Worm (Caenorhabditis elegans): ENCODE results near the gene F28C1.3.

The F28C1.3 gene

DNA sequence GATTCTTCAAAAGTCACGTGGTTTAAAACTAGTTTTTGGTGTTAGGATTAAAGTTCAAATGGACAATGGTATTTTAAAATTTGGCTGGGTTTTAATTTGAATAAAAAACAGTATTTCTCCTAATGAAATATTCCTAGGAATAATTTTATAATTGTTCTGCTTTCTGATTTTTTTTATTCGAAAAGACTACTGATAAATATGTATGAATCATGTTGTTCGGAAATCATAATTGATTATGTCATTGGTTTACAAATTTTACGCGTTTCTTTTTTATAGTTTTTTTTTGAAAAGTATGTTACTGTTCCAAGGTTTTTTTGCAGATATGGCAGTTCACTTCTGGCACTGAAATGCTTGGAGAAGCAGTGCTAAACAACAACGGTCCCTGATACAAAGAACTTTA is at the start of gene F28C1.3:
Gene F28C1.3, plus strand, starts transcription at position 301 of the 400 bp plus-strand sequence.
- no peak for TF ChIP-seq cnd-1 (tag; optimal IDR thresholded peaks at IDR 0.05)
- no peak for TF ChIP-seq unc-62 (GFP tag; optimal IDR thresholded peaks at IDR 0.05)
- TF ChIP-seq mab-5 (tag; optimal IDR thresholded peaks at IDR 0.05), result no peak
- TF ChIP-seq bed-3 (GFP tag; optimal IDR thresholded peaks at IDR 0.05), result no peak
- no peak for TF ChIP-seq ceh-39 (tag; optimal IDR thresholded peaks at IDR 0.05)
- no peak for TF ChIP-seq unc-120 (tag; optimal IDR thresholded peaks at IDR 0.05; ENCODE audit: poor library complexity, severe bottlenecking)
- no peak for TF ChIP-seq ztf-11 (tag; optimal IDR thresholded peaks at IDR 0.05)
- no peak for TF ChIP-seq lsy-2 (tag; optimal IDR thresholded peaks at IDR 0.05)
- TF ChIP-seq mep-1 (tag; optimal IDR thresholded peaks at IDR 0.05), result no peak
- no peak for TF ChIP-seq nhr-28 (tag; optimal IDR thresholded peaks at IDR 0.05)
- no peak for TF ChIP-seq M03D4.4 (tag; optimal IDR thresholded peaks at IDR 0.05)
- no peak for TF ChIP-seq tbx-8 (GFP tag; optimal IDR thresholded peaks at IDR 0.05)
- TF ChIP-seq ceh-43 (GFP tag; optimal IDR thresholded peaks at IDR 0.05), result no peak
- TF ChIP-seq blmp-1 (tag; optimal IDR thresholded peaks at IDR 0.05), result no peak
- no peak for TF ChIP-seq drap-1 (GFP tag; optimal IDR thresholded peaks at IDR 0.05)

DNA sequence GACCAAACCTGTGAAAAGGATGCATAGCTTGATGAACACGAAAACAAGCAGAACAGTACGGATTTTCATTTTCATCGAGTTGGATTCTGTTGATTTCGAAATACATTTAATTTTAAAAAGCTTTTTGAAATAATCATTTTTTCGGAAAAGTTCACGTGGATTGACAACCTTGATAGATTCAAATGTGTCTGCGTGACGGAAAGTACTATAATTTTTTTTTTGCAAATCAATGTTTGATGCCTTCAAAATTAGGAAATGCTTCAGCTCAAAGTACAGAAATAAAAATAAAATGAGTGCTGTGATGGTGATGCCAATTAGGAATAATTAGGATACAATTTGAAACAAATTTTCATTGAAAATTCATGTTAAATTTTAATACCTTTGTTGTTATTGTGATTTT is 47.6 kb upstream of the F28C1.3 start, which contains the start of gene C54D10.4:
Gene C54D10.4, minus strand, starts transcription at position 101 of the 400 bp plus-strand sequence.
- TF ChIP-seq ztf-11 (tag; optimal IDR thresholded peaks at IDR 0.05), result no peak

DNA sequence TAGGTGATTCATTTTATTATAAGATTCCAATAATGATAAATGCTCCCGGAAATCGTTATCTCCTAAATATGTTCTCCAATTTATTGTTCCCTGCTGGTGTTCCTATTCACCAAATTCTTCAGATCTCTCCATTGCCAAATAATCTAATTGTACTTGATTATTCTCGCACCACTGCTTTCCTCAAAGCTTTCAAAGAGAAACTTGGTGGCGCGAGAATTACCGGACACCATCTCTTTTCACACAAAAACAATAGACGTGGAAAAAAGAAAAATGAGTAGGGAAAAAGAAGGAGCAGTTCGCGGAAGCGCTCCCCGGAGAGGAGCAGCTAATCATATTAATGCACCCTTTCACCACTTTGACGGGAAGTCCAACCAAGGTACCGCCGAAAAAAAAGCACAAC is 47.1 kb upstream of the F28C1.3 start:
- TF ChIP-seq unc-120 (tag; optimal IDR thresholded peaks at IDR 0.05; ENCODE audit: poor library complexity, severe bottlenecking), result no peak
- peak; percentile 74 for TF ChIP-seq ces-1 (GFP tag; optimal IDR thresholded peaks at IDR 0.05)
- no peak for TF ChIP-seq elt-1 (tag; optimal IDR thresholded peaks at IDR 0.05; ENCODE audit: borderline replicate concordance, insufficient read depth)

ce11 chrV:12427826-12428225 is 40.6 kb upstream of the F28C1.3 start:
- TF ChIP-seq nhr-76 (tag; optimal IDR thresholded peaks at IDR 0.05), result no peak
- no peak for TF ChIP-seq nhr-12 (tag; optimal IDR thresholded peaks at IDR 0.05)
- no peak for TF ChIP-seq ham-2 (GFP tag; optimal IDR thresholded peaks at IDR 0.05)
- no peak for TF ChIP-seq ces-1 (GFP tag; optimal IDR thresholded peaks at IDR 0.05)
- TF ChIP-seq lin-13 (tag; optimal IDR thresholded peaks at IDR 0.05), result no peak
- no peak for TF ChIP-seq bed-3 (GFP tag; optimal IDR thresholded peaks at IDR 0.05)
- TF ChIP-seq drap-1 (GFP tag; optimal IDR thresholded peaks at IDR 0.05), result no peak
- TF ChIP-seq snpc-4 (tag; optimal IDR thresholded peaks at IDR 0.05), result no peak
- TF ChIP-seq M03D4.4 (tag; optimal IDR thresholded peaks at IDR 0.05), result no peak
- TF ChIP-seq zip-8 (tag; optimal IDR thresholded peaks at IDR 0.05), result no peak

- no peak for TF ChIP-seq elt-1 (tag; optimal IDR thresholded peaks at IDR 0.05; ENCODE audit: borderline replicate concordance, insufficient read depth)
- TF ChIP-seq blmp-1 (tag; optimal IDR thresholded peaks at IDR 0.05), result no peak
Observed at ce11 chrV:12429039-12429438, 39.4 kb upstream of the F28C1.3 start, which contains the start of gene C54D10.5. TSS of gene C54D10.5 (plus strand) at chrV:12429339.

DNA sequence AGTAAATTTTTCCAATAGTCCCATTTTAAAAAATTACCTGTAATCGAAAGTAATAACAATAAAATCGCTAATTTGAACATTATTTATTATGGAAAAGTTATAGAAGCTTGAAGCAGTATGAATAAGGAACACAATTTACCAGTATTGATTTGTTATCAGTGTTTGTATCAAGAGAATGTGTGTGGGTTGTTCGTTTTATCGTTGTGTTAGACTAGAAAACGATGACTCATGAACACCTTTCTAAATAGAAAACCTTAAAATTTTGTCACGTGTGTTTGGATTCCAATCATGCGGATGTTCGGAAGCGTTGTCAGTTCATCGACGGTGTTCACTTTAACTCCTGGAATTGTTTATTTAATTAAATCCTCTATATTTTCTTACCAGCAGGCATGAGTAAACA is 36.4 kb upstream of the F28C1.3 start, which contains the start of gene C54D10.13:
Gene C54D10.13, minus strand, starts transcription at position 179 of the 400 bp plus-strand sequence.
- TF ChIP-seq hlh-1 (tag; optimal IDR thresholded peaks at IDR 0.05) (no peak), elt-3 (tag; optimal IDR thresholded peaks at IDR 0.05) (no peak), unc-39 (tag; optimal IDR thresholded peaks at IDR 0.05) (no peak), lin-32 (GFP tag; optimal IDR thresholded peaks at IDR 0.05) (no peak), sptf-1 (tag; optimal IDR thresholded peaks at IDR 0.05) (no peak), unc-62 (GFP tag; optimal IDR thresholded peaks at IDR 0.05) (no peak), mep-1 (tag; optimal IDR thresholded peaks at IDR 0.05) (no peak), mls-2 (tag; optimal IDR thresholded peaks at IDR 0.05) (no peak), ham-2 (GFP tag; optimal IDR thresholded peaks at IDR 0.05) (no peak), nhr-76 (tag; optimal IDR thresholded peaks at IDR 0.05) (no peak), lin-13 (tag; optimal IDR thresholded peaks at IDR 0.05) (no peak), ces-1 (GFP tag; optimal IDR thresholded peaks at IDR 0.05) (no peak), nhr-28 (tag; optimal IDR thresholded peaks at IDR 0.05) (no peak), elt-1 (tag; optimal IDR thresholded peaks at IDR 0.05; ENCODE audit: borderline replicate concordance, insufficient read depth) (no peak), zip-8 (tag; optimal IDR thresholded peaks at IDR 0.05) (no peak), snpc-4 (tag; optimal IDR thresholded peaks at IDR 0.05) (no peak)
